Fruit fly (Drosophila melanogaster) whole organism, embryonic: ENCODE measurements around the gene CG6788.
A peak's percentile ranks its signal among the peaks of the same experiment; 100 is the strongest.

Experiments used
- CG10267 ChIP-seq: fragments of 200-800 bp; sonication (Bioruptor generic); optimal IDR thresholded peaks from 2 replicates; lab custom pipeline; 2018; ENCODE audit warnings: missing biosample characterization, mild to moderate bottlenecking, missing genetic modification characterization, moderate library complexity
- CG11456 ChIP-seq: fragments of 200-800 bp; sonication (Bioruptor generic); IDR thresholded peaks from 3 replicates; pipeline ENCODE4 v1.3.6; 2022; ENCODE audit warnings: missing biosample characterization, missing genetic modification characterization
- CG11560 ChIP-seq: fragments of 200-800 bp; sonication (Bioruptor generic); IDR thresholded peaks from 3 replicates; pipeline ENCODE4 v1.3.6; 2022; ENCODE audit warnings: missing biosample characterization, missing genetic modification characterization
- CG11723 ChIP-seq: fragments of 200-800 bp; sonication (Bioruptor generic); optimal IDR thresholded peaks from 2 replicates; lab custom pipeline; 2017; ENCODE audit warnings: missing biosample characterization, mild to moderate bottlenecking, missing genetic modification characterization
- CG12391 ChIP-seq: fragments of 200-800 bp; sonication (Bioruptor generic); optimal IDR thresholded peaks from 3 replicates; lab custom pipeline; 2018; ENCODE audit warnings: missing biosample characterization, mild to moderate bottlenecking, missing genetic modification characterization, moderate library complexity
- CG15011 ChIP-seq: fragments of 200-800 bp; sonication (Bioruptor generic); optimal IDR thresholded peaks from 3 replicates; lab custom pipeline; 2018; ENCODE audit warnings: missing biosample characterization, mild to moderate bottlenecking, missing genetic modification characterization
- CG1603 ChIP-seq: fragments of 200-800 bp; sonication (Bioruptor generic); optimal IDR thresholded peaks from 2 replicates; lab custom pipeline; 2019; ENCODE audit warnings: missing biosample characterization, mild to moderate bottlenecking, missing genetic modification characterization, moderate library complexity
- CG16863 ChIP-seq: fragments of 200-800 bp; sonication (Bioruptor generic); optimal IDR thresholded peaks from 3 replicates; lab custom pipeline; 2016; ENCODE audit warnings: missing biosample characterization, missing genetic modification characterization
- CG17359 ChIP-seq: fragments of 200-800 bp; sonication (Bioruptor generic); optimal IDR thresholded peaks from 3 replicates; lab custom pipeline; 2018; ENCODE audit warnings: missing biosample characterization, mild to moderate bottlenecking, missing genetic modification characterization, moderate library complexity
- CG17568 ChIP-seq: fragments of 200-800 bp; sonication (Bioruptor generic); optimal IDR thresholded peaks from 2 replicates; lab custom pipeline; 2018; ENCODE audit warnings: missing biosample characterization, mild to moderate bottlenecking, missing genetic modification characterization, moderate library complexity
- CG18599 ChIP-seq: fragments of 200-800 bp; sonication (Bioruptor generic); optimal IDR thresholded peaks from 3 replicates; lab custom pipeline; 2017; ENCODE audit warnings: missing biosample characterization, missing genetic modification characterization, mild to moderate bottlenecking, moderate library complexity, missing genetic modification reagents
- CG31224 ChIP-seq: fragments of 200-800 bp; sonication (Bioruptor generic); IDR thresholded peaks from 2 replicates; pipeline ENCODE4 v1.3.6; 2022; ENCODE audit warnings: missing biosample characterization, missing genetic modification characterization
- CG33557 ChIP-seq: fragments of 200-800 bp; sonication (Bioruptor generic); optimal IDR thresholded peaks from 2 replicates; lab custom pipeline; 2019; ENCODE audit warnings: missing biosample characterization, mild to moderate bottlenecking, missing genetic modification characterization, moderate library complexity
- CG3407 ChIP-seq: fragments of 200-800 bp; sonication (Bioruptor generic); optimal IDR thresholded peaks from 2 replicates; lab custom pipeline; 2018; ENCODE audit warnings: missing biosample characterization, mild to moderate bottlenecking, missing genetic modification characterization
- CG6765 ChIP-seq: fragments of 200-800 bp; sonication (Bioruptor generic); optimal IDR thresholded peaks from 3 replicates; lab custom pipeline; 2017; ENCODE audit warnings: missing biosample characterization, mild to moderate bottlenecking, missing genetic modification characterization
- CG8924 ChIP-seq: fragments of 200-800 bp; optimal IDR thresholded peaks from 3 replicates; lab custom pipeline; 2019; ENCODE audit warnings: missing biosample characterization, mild to moderate bottlenecking, missing genetic modification characterization, moderate library complexity
- CG9797 ChIP-seq: fragments of 200-800 bp; sonication (Bioruptor generic); optimal IDR thresholded peaks from 3 replicates; lab custom pipeline; 2018; ENCODE audit warnings: missing biosample characterization, mild to moderate bottlenecking, missing genetic modification characterization
- Chrac-16 ChIP-seq: fragments of 200-800 bp; sonication (Bioruptor generic); optimal IDR thresholded peaks from 3 replicates; lab custom pipeline; 2016; ENCODE audit warnings: missing biosample characterization, missing genetic modification characterization
- D ChIP-seq, 2 experiments: fragments of 200-800 bp in 1 of 2; fragments of >200 bp in 1 of 2; sonication (Bioruptor generic) in 1 of 2; optimal IDR thresholded peaks; 2 replicates in 1 of 2; 3 replicates in 1 of 2; lab custom pipeline; 2017; ENCODE audit warnings: mild to moderate bottlenecking in 1 of 2, missing biosample characterization in 1 of 2, missing genetic modification characterization in 1 of 2, missing genetic modification reagents in 1 of 2
- D19B ChIP-seq: fragments of 200-800 bp; sonication (Bioruptor generic); optimal IDR thresholded peaks from 2 replicates; lab custom pipeline; 2017; ENCODE audit warnings: missing biosample characterization, mild to moderate bottlenecking, missing genetic modification characterization
- Fer2 ChIP-seq: fragments of 200-800 bp; sonication (Bioruptor generic); optimal IDR thresholded peaks from 2 replicates; lab custom pipeline; 2018; ENCODE audit warnings: missing biosample characterization, mild to moderate bottlenecking, missing genetic modification characterization, moderate library complexity
- HHEX ChIP-seq: fragments of 200-800 bp; sonication (Bioruptor generic); optimal IDR thresholded peaks from 3 replicates; lab custom pipeline; 2017; ENCODE audit warnings: missing biosample characterization, mild to moderate bottlenecking, missing genetic modification characterization, missing genetic modification reagents
- Mad ChIP-seq: fragments of 200-800 bp; sonication (Bioruptor generic); optimal IDR thresholded peaks from 2 replicates; lab custom pipeline; 2016; ENCODE audit warnings: missing biosample characterization, missing genetic modification characterization
- Myb ChIP-seq: fragments of 200-800 bp; sonication (Bioruptor generic); optimal IDR thresholded peaks from 2 replicates; lab custom pipeline; 2016; ENCODE audit warnings: missing biosample characterization, missing genetic modification characterization
- Rx ChIP-seq: fragments of 200-800 bp; sonication (Bioruptor generic); IDR thresholded peaks from 2 replicates; pipeline ENCODE4 v1.3.6; 2022; ENCODE audit warnings: missing biosample characterization, missing genetic modification characterization
- al ChIP-seq: fragments of 200-800 bp; sonication (Bioruptor generic); IDR thresholded peaks from 2 replicates; pipeline ENCODE4 v1.3.6; 2022; ENCODE audit warnings: missing biosample characterization, missing genetic modification characterization
- ase ChIP-seq: fragments of 200-800 bp; sonication (Bioruptor generic); IDR thresholded peaks from 3 replicates; pipeline ENCODE4 v1.3.6; 2022; ENCODE audit warnings: missing biosample characterization, missing genetic modification characterization
- bigmax ChIP-seq: fragments of 200-800 bp; sonication (Bioruptor generic); optimal IDR thresholded peaks from 2 replicates; lab custom pipeline; 2018; ENCODE audit warnings: missing biosample characterization, mild to moderate bottlenecking, missing genetic modification characterization
- gcm2 ChIP-seq: fragments of 200-800 bp; sonication (Bioruptor generic); optimal IDR thresholded peaks from 2 replicates; lab custom pipeline; 2016; ENCODE audit warnings: missing biosample characterization, missing genetic modification characterization
- gem ChIP-seq: fragments of 200-800 bp; sonication (Bioruptor generic); optimal IDR thresholded peaks from 2 replicates; lab custom pipeline; 2019; ENCODE audit warnings: missing biosample characterization, mild to moderate bottlenecking, missing genetic modification characterization, moderate library complexity
- grau ChIP-seq: fragments of 200-800 bp; optimal IDR thresholded peaks from 3 replicates; lab custom pipeline; 2019; ENCODE audit warnings: missing biosample characterization, mild to moderate bottlenecking, missing genetic modification characterization, moderate library complexity
- grn ChIP-seq: fragments of 200-800 bp; sonication (Bioruptor generic); optimal IDR thresholded peaks from 3 replicates; lab custom pipeline; 2017; ENCODE audit warnings: missing biosample characterization, missing genetic modification characterization
- hbn ChIP-seq: fragments of 200-800 bp; sonication (Bioruptor generic); IDR thresholded peaks from 2 replicates; pipeline ENCODE4 v1.3.6; 2022; ENCODE audit warnings: missing biosample characterization, missing genetic modification characterization; ENCODE audit not compliant: partially characterized antibody
- her ChIP-seq: fragments of 200-800 bp; sonication (Bioruptor generic); optimal IDR thresholded peaks from 2 replicates; lab custom pipeline; 2016; ENCODE audit warnings: missing biosample characterization, missing genetic modification characterization
- ind ChIP-seq: fragments of 200-800 bp; sonication (Bioruptor generic); optimal IDR thresholded peaks from 3 replicates; lab custom pipeline; 2016; ENCODE audit warnings: missing biosample characterization, missing genetic modification characterization
- jumu ChIP-seq: fragments of 200-800 bp; sonication (Bioruptor generic); optimal IDR thresholded peaks from 3 replicates; lab custom pipeline; 2016; ENCODE audit warnings: missing biosample characterization, missing genetic modification characterization
- kni ChIP-seq: fragments of 200-800 bp; sonication (Bioruptor generic); optimal IDR thresholded peaks from 3 replicates; lab custom pipeline; 2017; ENCODE audit warnings: mild to moderate bottlenecking, missing biosample characterization, missing genetic modification reagents, missing genetic modification characterization
- lbe ChIP-seq: fragments of 200-800 bp; sonication (Bioruptor generic); optimal IDR thresholded peaks from 2 replicates; lab custom pipeline; 2016; ENCODE audit warnings: missing biosample characterization, mild to moderate bottlenecking, missing genetic modification characterization
- nerfin-1 ChIP-seq: fragments of 200-800 bp; sonication (Bioruptor generic); optimal IDR thresholded peaks from 3 replicates; lab custom pipeline; 2019; ENCODE audit warnings: missing biosample characterization, mild to moderate bottlenecking, missing genetic modification characterization, moderate library complexity
- nmo ChIP-seq: fragments of 200-800 bp; sonication (Bioruptor generic); optimal IDR thresholded peaks from 2 replicates; lab custom pipeline; 2018; ENCODE audit warnings: missing biosample characterization, mild to moderate bottlenecking, missing genetic modification characterization, moderate library complexity
- org-1 ChIP-seq: fragments of 200-800 bp; sonication (Bioruptor generic); optimal IDR thresholded peaks from 2 replicates; lab custom pipeline; 2017; ENCODE audit warnings: missing biosample characterization, missing genetic modification characterization
- pb ChIP-seq: fragments of 200-800 bp; sonication (Bioruptor generic); optimal IDR thresholded peaks from 3 replicates; lab custom pipeline; 2016; ENCODE audit warnings: missing biosample characterization, missing genetic modification characterization
- pho ChIP-seq: fragments of 200-800 bp; sonication (Bioruptor generic); optimal IDR thresholded peaks from 2 replicates; lab custom pipeline; 2016; ENCODE audit warnings: missing biosample characterization, missing genetic modification characterization
- prd ChIP-seq, 3 experiments: fragments of >200 bp in 2 of 3; fragments of 200-800 bp in 1 of 3; sonication (Bioruptor generic) in 1 of 3; optimal IDR thresholded peaks in 2 of 3; IDR thresholded peaks in 1 of 3; 2 replicates in 2 of 3; 3 replicates in 1 of 3; pipeline versions ENCODE4 v1.3.6 to Lab custom; 2017 to 2022; ENCODE audit warnings: missing biosample characterization in 1 of 3, missing genetic modification characterization in 1 of 3
- sisA ChIP-seq: fragments of 200-800 bp; sonication (Bioruptor generic); IDR thresholded peaks from 2 replicates; pipeline ENCODE4 v1.3.6; 2022; ENCODE audit warnings: missing biosample characterization, missing genetic modification characterization
- slp2 ChIP-seq: fragments of 200-800 bp; sonication (Bioruptor generic); optimal IDR thresholded peaks from 2 replicates; lab custom pipeline; 2016; ENCODE audit warnings: missing biosample characterization, missing genetic modification characterization
- tup ChIP-seq: fragments of 200-800 bp; sonication (Bioruptor generic); optimal IDR thresholded peaks from 2 replicates; lab custom pipeline; 2016; ENCODE audit warnings: missing biosample characterization, mild to moderate bottlenecking, missing genetic modification characterization, moderate library complexity
- usp ChIP-seq: fragments of >200 bp; optimal IDR thresholded peaks from 2 replicates; lab custom pipeline; 2017; ENCODE audit warnings: missing biosample characterization, missing genetic modification characterization

Gene CG6788

dm6 chrX:17856458-17857277 is 31.3 kb upstream of the CG6788 start, which contains the start of gene Srx (continued):
- TF ChIP-seq her (GFP tag; lab: Kevin White, UChicago): no peak
- TF ChIP-seq CG1603: peak; percentile 57
- TF ChIP-seq tup (GFP tag; lab: Kevin White, UChicago): no peak
- TF ChIP-seq CG15011: no peak
- peak; percentile 24 for TF ChIP-seq org-1 (GFP tag; lab: Kevin White, UChicago)
- TF ChIP-seq ase (GFP tag; lab: Robert Waterston, UW): no peak
- no peak for TF ChIP-seq gcm2 (GFP tag; lab: Kevin White, UChicago)
- no peak for TF ChIP-seq D (optimal IDR thresholded peaks at IDR 0.05; lab: Kevin White, UChicago)
- TF ChIP-seq D (GFP tag; optimal IDR thresholded peaks at IDR 0.05; lab: Kevin White, UChicago): no peak
- no peak for TF ChIP-seq Mad
- TF ChIP-seq pb (GFP tag; lab: Kevin White, UChicago): no peak
- TF ChIP-seq lbe: no peak
- peak; percentile 38 for TF ChIP-seq pho
- no peak for TF ChIP-seq CG9797 (GFP tag; lab: Kevin White, UChicago)
- no peak for TF ChIP-seq prd (optimal IDR thresholded peaks at IDR 0.05; lab: Kevin White, UChicago)
- TF ChIP-seq prd (GFP tag; IDR thresholded peaks at IDR 0.05; lab: Robert Waterston, UW): no peak
- no peak for TF ChIP-seq sisA
- no peak for TF ChIP-seq CG11456 (GFP tag; lab: Robert Waterston, UW)
- no peak for TF ChIP-seq Fer2 (tag; lab: Kevin White, UChicago)
- 0 out of 2 replicates have a peak, but pooled peaks have one; percentile 13 for TF ChIP-seq hbn (GFP tag; lab: Robert Waterston, UW)
- TF ChIP-seq CG6765 (GFP tag; lab: Kevin White, UChicago): no peak
- TF ChIP-seq usp (GFP tag; lab: Kevin White, UChicago): no peak
- TF ChIP-seq CG17568: no peak
- peak; percentile 19 for TF ChIP-seq CG17359
- no peak for TF ChIP-seq kni
- TF ChIP-seq CG16863: no peak
- no peak for TF ChIP-seq CG11560 (tag; lab: Robert Waterston, UW)
- TF ChIP-seq D19B: no peak
- peak; percentile 16 for TF ChIP-seq ind
- no peak for TF ChIP-seq CG11723 (GFP tag; lab: Kevin White, UChicago)
- peak; percentile 60 for TF ChIP-seq CG18599 (GFP tag; lab: Kevin White, UChicago)
- TF ChIP-seq grn (GFP tag; lab: Kevin White, UChicago): no peak
- peak; percentile 81 for TF ChIP-seq Myb
- TF ChIP-seq Rx (GFP tag; lab: Robert Waterston, UW): no peak
- TF ChIP-seq al: no peak
- TF ChIP-seq grau: peak; percentile 5
- TF ChIP-seq CG12391: no peak
- TF ChIP-seq CG33557: no peak
- no peak for TF ChIP-seq jumu (GFP tag; lab: Kevin White, UChicago)
- no peak for TF ChIP-seq gem
- peak; percentile 14 for TF ChIP-seq nmo
- no peak for TF ChIP-seq CG31224 (GFP tag; lab: Robert Waterston, UW)
- TF ChIP-seq CG8924 (tag; lab: Kevin White, UChicago): no peak
- TF ChIP-seq CG3407 (GFP tag; lab: Kevin White, UChicago): no peak
- TF ChIP-seq HHEX (GFP tag; lab: Kevin White, UChicago): peak; percentile 23
- TF ChIP-seq bigmax (GFP tag; lab: Kevin White, UChicago): no peak
- no peak for TF ChIP-seq slp2 (GFP tag; lab: Kevin White, UChicago)
- no peak for TF ChIP-seq nerfin-1
- no peak for TF ChIP-seq Chrac-16
- TF ChIP-seq CG10267: peak; percentile 15
